Worm (Caenorhabditis elegans) whole organism, L2 larva: Measurements from ENCODE around the gene C44E12.1.

ENCODE experiments used
- egl-27 ChIP-seq: sonication (generic microtip); optimal IDR thresholded peaks from 3 replicates; lab custom pipeline; 2017; ENCODE audit warnings: missing biosample characterization, missing genetic modification reagents, missing genetic modification characterization
- lin-13 ChIP-seq: fragments of 150-350 bp; optimal IDR thresholded peaks from 2 replicates; lab custom pipeline; 2014; ENCODE audit warnings: missing biosample characterization, missing genetic modification reagents, missing genetic modification characterization
- sma-9 ChIP-seq, 2 experiments: fragments of 150-350 bp in 1 of 2; sonication (generic microtip) in 1 of 2; optimal IDR thresholded peaks; 2 replicates each; lab custom pipeline; 2014 to 2016; ENCODE audit warnings: missing genetic modification characterization in 2 of 2, mild to moderate bottlenecking in 1 of 2, missing biosample characterization in 1 of 2, missing compliant biosample characterization in 1 of 2, missing genetic modification reagents in 1 of 2, moderate library complexity in 1 of 2
- ztf-11 ChIP-seq: sonication (generic microtip); optimal IDR thresholded peaks from 2 replicates; lab custom pipeline; 2017; ENCODE audit warnings: missing biosample characterization, missing genetic modification characterization

DNA sequence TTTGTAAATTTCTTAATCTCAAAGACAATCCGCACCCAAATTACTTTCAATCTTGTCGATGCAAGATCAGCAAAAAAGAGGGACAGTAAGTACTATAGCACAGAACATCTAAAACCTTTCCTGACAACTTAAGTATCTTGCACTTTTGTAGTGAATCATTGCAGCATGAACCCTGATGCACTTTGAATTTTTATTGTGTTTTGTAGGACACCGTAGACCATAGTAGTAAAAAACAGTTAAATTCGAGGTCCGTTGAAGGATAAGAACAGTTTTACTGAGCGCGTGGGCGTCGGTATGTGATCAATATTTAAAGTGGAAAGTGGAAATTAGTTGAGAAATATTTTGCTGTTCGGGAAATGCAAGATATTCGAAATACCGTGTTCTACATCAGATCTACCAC lies 14.5 kb upstream of the C44E12.1 start:
- TF ChIP-seq lin-13 (GFP tag; lab: Kevin White, UChicago) (no peak), egl-27 (tag; lab: Kevin White, UChicago) (no peak), sma-9 (GFP tag; optimal IDR thresholded peaks at IDR 0.05; lab: Kevin White, UChicago) (no peak), sma-9 (tag; optimal IDR thresholded peaks at IDR 0.05; lab: Kevin White, UChicago) (no peak), ztf-11 (tag; lab: Kevin White, UChicago) (no peak)
